Fruit fly (Drosophila melanogaster) whole organism, embryonic: ENCODE results near the gene flw.

ENCODE experiments used
- Aef1 ChIP-seq: fragments of 200-800 bp; sonication (Bioruptor generic); IDR thresholded peaks from 3 replicates; pipeline ENCODE4 v1.3.6; 2022; ENCODE audit warnings: missing biosample characterization, missing genetic modification characterization
- C15 ChIP-seq: fragments of 200-800 bp; sonication (Bioruptor generic); IDR thresholded peaks from 3 replicates; pipeline ENCODE4 v1.3.6; 2022; ENCODE audit warnings: missing biosample characterization, missing genetic modification characterization
- CG10462 ChIP-seq: fragments of 200-800 bp; sonication (Bioruptor generic); optimal IDR thresholded peaks from 2 replicates; lab custom pipeline; 2016; ENCODE audit warnings: missing biosample characterization, missing genetic modification characterization
- CG11085 ChIP-seq: fragments of 200-800 bp; sonication (Bioruptor generic); IDR thresholded peaks from 2 replicates; pipeline ENCODE4 v1.3.6; 2022; ENCODE audit warnings: missing biosample characterization, missing genetic modification characterization
- CG11398 ChIP-seq: fragments of 200-800 bp; sonication (Bioruptor generic); optimal IDR thresholded peaks from 2 replicates; lab custom pipeline; 2016; ENCODE audit warnings: missing biosample characterization, missing genetic modification characterization
- CG11504 ChIP-seq: fragments of 200-800 bp; sonication (Bioruptor generic); optimal IDR thresholded peaks from 3 replicates; lab custom pipeline; 2019; ENCODE audit warnings: missing biosample characterization, mild to moderate bottlenecking, missing genetic modification characterization, moderate library complexity
- CG12071 ChIP-seq: fragments of 200-800 bp; sonication (Bioruptor generic); optimal IDR thresholded peaks from 3 replicates; lab custom pipeline; 2018; ENCODE audit warnings: missing biosample characterization, mild to moderate bottlenecking, missing genetic modification characterization
- CG13775 ChIP-seq: fragments of 200-800 bp; sonication (Bioruptor generic); optimal IDR thresholded peaks from 3 replicates; lab custom pipeline; 2017; ENCODE audit warnings: missing biosample characterization, mild to moderate bottlenecking, missing genetic modification characterization
- CG14860 ChIP-seq: fragments of 200-800 bp; sonication (Bioruptor generic); IDR thresholded peaks from 3 replicates; pipeline ENCODE4 v1.3.6; 2022; ENCODE audit warnings: missing biosample characterization, missing genetic modification characterization; ENCODE audit not compliant: partially characterized antibody
- CG1529 ChIP-seq: fragments of 200-800 bp; sonication (Bioruptor generic); optimal IDR thresholded peaks from 3 replicates; lab custom pipeline; 2018; ENCODE audit warnings: missing biosample characterization, missing genetic modification characterization
- CG1792 ChIP-seq: fragments of 200-800 bp; sonication (Bioruptor generic); optimal IDR thresholded peaks from 2 replicates; lab custom pipeline; 2016; ENCODE audit warnings: missing biosample characterization, missing genetic modification characterization
- CG31441 ChIP-seq: fragments of 200-800 bp; sonication (Bioruptor generic); IDR thresholded peaks from 2 replicates; pipeline ENCODE4 v1.3.6; 2022; ENCODE audit warnings: missing biosample characterization, missing genetic modification characterization
- CG4404 ChIP-seq: fragments of 200-800 bp; sonication (Bioruptor generic); IDR thresholded peaks from 2 replicates; pipeline ENCODE4 v1.3.6; 2022; ENCODE audit warnings: missing biosample characterization, missing genetic modification characterization
- CG4617 ChIP-seq: fragments of 200-800 bp; sonication (Bioruptor generic); optimal IDR thresholded peaks from 3 replicates; lab custom pipeline; 2016; ENCODE audit warnings: missing biosample characterization, missing genetic modification characterization, borderline replicate concordance
- CG4707 ChIP-seq: fragments of 200-800 bp; sonication (Bioruptor generic); optimal IDR thresholded peaks from 2 replicates; lab custom pipeline; 2018; ENCODE audit warnings: missing biosample characterization, mild to moderate bottlenecking, missing genetic modification characterization, moderate library complexity
- CG6272 ChIP-seq: fragments of 200-800 bp; sonication (Bioruptor generic); IDR thresholded peaks from 2 replicates; pipeline ENCODE4 v1.3.6; 2022; ENCODE audit warnings: missing biosample characterization, missing genetic modification characterization
- CG7271 ChIP-seq: fragments of 200-800 bp; sonication (Bioruptor generic); optimal IDR thresholded peaks from 2 replicates; lab custom pipeline; 2018; ENCODE audit warnings: missing biosample characterization, mild to moderate bottlenecking, missing genetic modification characterization, moderate library complexity
- CG7556 ChIP-seq: fragments of 200-800 bp; sonication (Bioruptor generic); optimal IDR thresholded peaks from 2 replicates; lab custom pipeline; 2017; ENCODE audit warnings: missing biosample characterization, mild to moderate bottlenecking, missing genetic modification characterization
- CG8290 ChIP-seq, 3 experiments: fragments of 200-800 bp; sonication (Bioruptor generic); optimal IDR thresholded peaks; 2 replicates each; lab custom pipeline; 2016 to 2019; ENCODE audit warnings: missing biosample characterization in 3 of 3, missing genetic modification characterization in 3 of 3, mild to moderate bottlenecking in 2 of 3, moderate library complexity in 1 of 3
- CG8924 ChIP-seq: fragments of 200-800 bp; optimal IDR thresholded peaks from 3 replicates; lab custom pipeline; 2019; ENCODE audit warnings: missing biosample characterization, mild to moderate bottlenecking, missing genetic modification characterization, moderate library complexity
- Doc3 ChIP-seq: fragments of 200-800 bp; sonication (Bioruptor generic); IDR thresholded peaks from 3 replicates; pipeline ENCODE4 v1.3.6; 2022; ENCODE audit warnings: missing biosample characterization, missing genetic modification characterization; ENCODE audit not compliant: partially characterized antibody
- Ets65A ChIP-seq: fragments of 200-800 bp; sonication (Bioruptor generic); peaks from one replicate; lab custom pipeline; 2016; ENCODE audit warnings: missing biosample characterization, missing genetic modification characterization
- Fer3 ChIP-seq: fragments of 200-800 bp; sonication (Bioruptor generic); optimal IDR thresholded peaks from 2 replicates; lab custom pipeline; 2018; ENCODE audit warnings: missing biosample characterization, mild to moderate bottlenecking, missing genetic modification characterization, moderate library complexity
- Hmr ChIP-seq: fragments of 200-800 bp; sonication (Bioruptor generic); optimal IDR thresholded peaks from 3 replicates; lab custom pipeline; 2017; ENCODE audit warnings: mild to moderate bottlenecking, missing biosample characterization, missing genetic modification reagents, missing genetic modification characterization
- Hr3 ChIP-seq: fragments of 200-800 bp; sonication (Bioruptor generic); optimal IDR thresholded peaks from 3 replicates; lab custom pipeline; 2016; ENCODE audit warnings: missing biosample characterization, missing genetic modification characterization
- Hr78 ChIP-seq, 2 experiments: fragments of 200-800 bp in 1 of 2; fragments of >200 bp in 1 of 2; sonication (Bioruptor generic) in 1 of 2; optimal IDR thresholded peaks; 2 replicates each; lab custom pipeline; 2017 to 2019; ENCODE audit warnings: missing biosample characterization in 2 of 2, missing genetic modification characterization in 2 of 2, mild to moderate bottlenecking in 1 of 2, moderate library complexity in 1 of 2
- Mad ChIP-seq: fragments of 200-800 bp; sonication (Bioruptor generic); optimal IDR thresholded peaks from 2 replicates; lab custom pipeline; 2016; ENCODE audit warnings: missing biosample characterization, missing genetic modification characterization
- Nf-YB ChIP-seq: fragments of 200-800 bp; sonication (Bioruptor generic); optimal IDR thresholded peaks from 3 replicates; lab custom pipeline; 2019; ENCODE audit warnings: missing biosample characterization, mild to moderate bottlenecking, missing genetic modification characterization, moderate library complexity
- NfI ChIP-seq: fragments of 200-800 bp; sonication (Bioruptor generic); optimal IDR thresholded peaks from 3 replicates; lab custom pipeline; 2018; ENCODE audit warnings: missing biosample characterization, mild to moderate bottlenecking, missing genetic modification characterization, moderate library complexity
- chinmo ChIP-seq: fragments of 200-800 bp; sonication (Bioruptor generic); IDR thresholded peaks from 4 replicates; pipeline ENCODE4 v1.3.6; 2022; ENCODE audit warnings: missing biosample characterization, missing genetic modification characterization; ENCODE audit not compliant: partially characterized antibody
- chn ChIP-seq: fragments of 200-800 bp; sonication (Bioruptor generic); optimal IDR thresholded peaks from 2 replicates; lab custom pipeline; 2016; ENCODE audit warnings: missing biosample characterization, missing genetic modification characterization
- en ChIP-seq: fragments of 200-800 bp; sonication (Bioruptor generic); optimal IDR thresholded peaks from 2 replicates; lab custom pipeline; 2016; ENCODE audit warnings: missing biosample characterization, missing genetic modification characterization
- ewg ChIP-seq: fragments of 200-800 bp; sonication (Bioruptor generic); optimal IDR thresholded peaks from 3 replicates; lab custom pipeline; 2017; ENCODE audit warnings: mild to moderate bottlenecking, missing biosample characterization, missing genetic modification reagents, missing genetic modification characterization
- fu2 ChIP-seq: fragments of 200-800 bp; sonication (Bioruptor generic); optimal IDR thresholded peaks from 2 replicates; lab custom pipeline; 2016; ENCODE audit warnings: missing biosample characterization, missing genetic modification characterization
- her ChIP-seq: fragments of 200-800 bp; sonication (Bioruptor generic); optimal IDR thresholded peaks from 2 replicates; lab custom pipeline; 2016; ENCODE audit warnings: missing biosample characterization, missing genetic modification characterization
- kni ChIP-seq: fragments of 200-800 bp; sonication (Bioruptor generic); optimal IDR thresholded peaks from 3 replicates; lab custom pipeline; 2017; ENCODE audit warnings: mild to moderate bottlenecking, missing biosample characterization, missing genetic modification reagents, missing genetic modification characterization
- lov ChIP-seq, 2 experiments: fragments of 200-800 bp in 1 of 2; fragments of >200 bp in 1 of 2; sonication (Bioruptor generic) in 1 of 2; IDR thresholded peaks in 1 of 2; optimal IDR thresholded peaks in 1 of 2; 2 replicates in 1 of 2; 3 replicates in 1 of 2; pipeline versions ENCODE4 v1.3.6 to Lab custom; 2017 to 2022; ENCODE audit warnings: missing biosample characterization in 1 of 2, missing genetic modification characterization in 1 of 2
- pzg ChIP-seq: fragments of 200-800 bp; sonication (Bioruptor generic); optimal IDR thresholded peaks from 3 replicates; lab custom pipeline; 2018; ENCODE audit warnings: missing biosample characterization, mild to moderate bottlenecking, missing genetic modification characterization, moderate library complexity
- ranshi ChIP-seq: fragments of 200-800 bp; sonication (Bioruptor generic); IDR thresholded peaks from 2 replicates; pipeline ENCODE4 v1.3.6; 2022; ENCODE audit warnings: missing biosample characterization, missing genetic modification characterization
- scrt ChIP-seq: fragments of 200-800 bp; sonication (Bioruptor generic); optimal IDR thresholded peaks from 2 replicates; lab custom pipeline; 2018; ENCODE audit warnings: missing biosample characterization, mild to moderate bottlenecking, missing genetic modification characterization, moderate library complexity
- sd ChIP-seq: fragments of 200-800 bp; sonication (Bioruptor generic); optimal IDR thresholded peaks from 3 replicates; lab custom pipeline; 2018; ENCODE audit warnings: missing biosample characterization, mild to moderate bottlenecking, missing genetic modification characterization, moderate library complexity
- sim ChIP-seq: fragments of 200-800 bp; sonication (Bioruptor generic); IDR thresholded peaks from 2 replicates; pipeline ENCODE4 v1.3.6; 2022; ENCODE audit warnings: missing biosample characterization, missing genetic modification characterization
- so ChIP-seq: fragments of 200-800 bp; sonication (Bioruptor generic); IDR thresholded peaks from 3 replicates; pipeline ENCODE4 v1.3.6; 2022; ENCODE audit warnings: missing biosample characterization, missing genetic modification characterization
- sr ChIP-seq: fragments of 200-800 bp; sonication (Bioruptor generic); IDR thresholded peaks from 3 replicates; pipeline ENCODE4 v1.3.6; 2022; ENCODE audit warnings: missing biosample characterization, missing genetic modification characterization
- tap ChIP-seq: fragments of 200-800 bp; optimal IDR thresholded peaks from 3 replicates; lab custom pipeline; 2019; ENCODE audit warnings: missing biosample characterization, mild to moderate bottlenecking, missing genetic modification characterization, moderate library complexity
- yki ChIP-seq: fragments of >200 bp; optimal IDR thresholded peaks from 3 replicates; lab custom pipeline; 2018
- z ChIP-seq: fragments of 200-800 bp; sonication (Bioruptor generic); IDR thresholded peaks from 3 replicates; pipeline ENCODE4 v1.3.6; 2022; ENCODE audit warnings: missing biosample characterization, missing genetic modification characterization

flw gene

DNA sequence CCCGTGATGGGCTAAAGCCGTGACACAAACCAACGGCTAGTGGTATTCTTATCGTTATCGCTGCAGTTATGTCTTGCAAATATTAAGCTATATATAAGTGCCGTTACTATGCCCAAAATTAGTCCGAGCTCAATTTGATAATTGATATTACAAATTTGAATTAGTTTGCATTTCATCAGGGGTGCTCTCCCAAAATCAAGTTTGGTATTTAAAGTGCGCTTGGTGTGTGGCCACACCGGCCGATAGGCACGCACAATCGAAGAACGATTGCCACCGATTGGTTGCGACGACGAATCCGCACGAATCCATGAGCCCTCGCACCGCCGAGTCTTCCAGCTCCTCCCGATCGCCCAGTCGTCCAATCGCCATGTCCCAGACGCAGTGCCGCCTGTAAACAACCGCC, 18.0 kb upstream of the flw start, which contains the start of gene CG17841 (continued):
- TF ChIP-seq Fer3 (tag; lab: Kevin White, UChicago) (no peak), CG4404 (GFP tag; lab: Robert Waterston, UW) (no peak), pzg (peak; percentile 89), chn (GFP tag; lab: Kevin White, UChicago) (no peak), CG7556 (GFP tag; lab: Kevin White, UChicago) (no peak), CG11504 (tag; lab: Kevin White, UChicago) (peak; percentile 69), CG1792 (no peak), scrt (GFP tag; lab: Kevin White, UChicago) (peak; percentile 70), Hr3 (GFP tag; lab: Kevin White, UChicago) (no peak), z (GFP tag; lab: Robert Waterston, UW) (no peak), CG6272 (GFP tag; lab: Robert Waterston, UW) (no peak), en (GFP tag; lab: Kevin White, UChicago) (no peak), so (GFP tag; lab: Robert Waterston, UW) (0 out of 3 replicates have a peak, but pooled peaks have one; percentile 19), CG12071 (GFP tag; lab: Kevin White, UChicago) (no peak), fu2 (GFP tag; lab: Kevin White, UChicago) (no peak), CG11085 (no peak), ranshi (GFP tag; lab: Robert Waterston, UW) (no peak), CG8924 (tag; lab: Kevin White, UChicago) (no peak), CG14860 (GFP tag; lab: Robert Waterston, UW) (no peak; the same call in 2 of the 3 replicates), Mad (GFP tag; lab: Kevin White, UChicago) (no peak), CG8290 (GFP tag; optimal IDR thresholded peaks at IDR 0.05; lab: Kevin White, UChicago) (no peak), CG8290 (tag; optimal IDR thresholded peaks at IDR 0.05; lab: Kevin White, UChicago) (peak; percentile 1 to 11), Aef1 (no peak), Hr78 (GFP tag; optimal IDR thresholded peaks at IDR 0.05; lab: Kevin White, UChicago) (no peak), Doc3 (GFP tag; lab: Robert Waterston, UW) (no peak), CG13775 (peak; percentile 8), tap (tag; lab: Kevin White, UChicago) (no peak), CG7271 (tag; lab: Kevin White, UChicago) (no peak), CG4617 (GFP tag; lab: Kevin White, UChicago) (no peak), CG1529 (no peak), kni (GFP tag; lab: Kevin White, UChicago) (no peak), NfI (GFP tag; lab: Kevin White, UChicago) (no peak), CG31441 (GFP tag; lab: Robert Waterston, UW) (no peak), Nf-YB (no peak), lov (optimal IDR thresholded peaks at IDR 0.05; lab: Kevin White, UChicago) (no peak), lov (GFP tag; IDR thresholded peaks at IDR 0.05; lab: Robert Waterston, UW) (no peak), C15 (no peak), sim (GFP tag; lab: Robert Waterston, UW) (no peak), CG10462 (GFP tag; lab: Kevin White, UChicago) (no peak), chinmo (GFP tag; lab: Robert Waterston, UW) (0 out of 4 replicates have a peak, but pooled peaks have one; percentile 26), ewg (GFP tag; lab: Kevin White, UChicago) (no peak), CG4707 (no peak), Hmr (GFP tag; lab: Kevin White, UChicago) (peak; percentile 15), Ets65A (GFP tag; lab: Kevin White, UChicago) (no peak), sd (tag; lab: Kevin White, UChicago) (peak; percentile 2), her (GFP tag; lab: Kevin White, UChicago) (peak; percentile 44), CG11398 (GFP tag; lab: Kevin White, UChicago) (no peak), sr (GFP tag; lab: Robert Waterston, UW) (no peak), yki (no peak)
